Worm (Caenorhabditis elegans) whole organism, L1 larva: ENCODE results near the gene srz-16.
A peak's percentile ranks its signal among the peaks of the same experiment; 100 is the strongest.

ENCODE experiments used
- C34B4.2 ChIP-seq: sonication (generic microtip); optimal IDR thresholded peaks from 2 replicates; lab custom pipeline; 2017; ENCODE audit warnings: mild to moderate bottlenecking, missing genetic modification characterization, missing compliant biosample characterization
- F16B12.6 ChIP-seq: fragments of 150-350 bp; optimal IDR thresholded peaks from 2 replicates; lab custom pipeline; 2014; ENCODE audit warnings: missing biosample characterization, missing genetic modification characterization
- aha-1 ChIP-seq: fragments of 150-350 bp; optimal IDR thresholded peaks from 2 replicates; lab custom pipeline; 2014; ENCODE audit warnings: missing biosample characterization, missing genetic modification characterization
- alr-1 ChIP-seq: fragments of 200-800 bp; sonication (Bioruptor generic); optimal IDR thresholded peaks from 2 replicates; lab custom pipeline; 2018; ENCODE audit warnings: borderline replicate concordance, mild to moderate bottlenecking, missing genetic modification characterization, missing compliant biosample characterization
- aly-2 ChIP-seq: fragments of 150-350 bp; optimal IDR thresholded peaks from 2 replicates; lab custom pipeline; 2014; ENCODE audit warnings: missing biosample characterization, missing genetic modification characterization
- ceh-63 ChIP-seq: fragments of 200-800 bp; sonication (Bioruptor generic); optimal IDR thresholded peaks from 2 replicates; lab custom pipeline; 2018; ENCODE audit warnings: mild to moderate bottlenecking, missing genetic modification characterization, missing compliant biosample characterization
- ceh-88 ChIP-seq: fragments of 200-800 bp; sonication (Bioruptor generic); IDR thresholded peaks from 2 replicates; pipeline ENCODE4 v1.3.6; 2022; ENCODE audit warnings: missing genetic modification characterization, missing compliant biosample characterization
- ceh-90 ChIP-seq: sonication (generic microtip); optimal IDR thresholded peaks from 2 replicates; lab custom pipeline; 2016; ENCODE audit warnings: missing genetic modification characterization, missing compliant biosample characterization
- efl-1 ChIP-seq, 4 experiments: fragments of 150-350 bp; optimal IDR thresholded peaks in 3 of 4; peaks in 1 of 4; 1 replicate in 1 of 4; 2 replicates in 3 of 4; lab custom pipeline; 2014; ENCODE audit warnings: missing biosample characterization in 2 of 4, missing genetic modification characterization in 2 of 4, missing genetic modification reagents in 2 of 4
- egl-13 ChIP-seq: sonication (generic microtip); optimal IDR thresholded peaks from 2 replicates; lab custom pipeline; 2016; ENCODE audit warnings: missing genotype, missing genetic modification reagents, missing genetic modification characterization, missing compliant biosample characterization
- egl-27 ChIP-seq, 2 experiments: fragments of 150-350 bp in 1 of 2; sonication (generic microtip); optimal IDR thresholded peaks; 3 replicates each; lab custom pipeline; 2017 to 2018; ENCODE audit warnings: missing biosample characterization in 2 of 2, missing genetic modification characterization in 2 of 2, missing genetic modification reagents in 2 of 2
- elt-2 ChIP-seq: sonication (generic microtip); optimal IDR thresholded peaks from 2 replicates; lab custom pipeline; 2016; ENCODE audit warnings: missing genetic modification characterization, mild to moderate bottlenecking, inconsistent platforms, missing compliant biosample characterization, missing genetic modification reagents
- elt-3 ChIP-seq, 6 experiments: fragments of 150-350 bp in 1 of 6; sonication (generic microtip); optimal IDR thresholded peaks; 2 replicates each; lab custom pipeline; 2017 to 2018; ENCODE audit warnings: missing biosample characterization in 6 of 6, missing genetic modification characterization in 6 of 6, inconsistent platforms in 1 of 6
- fkh-4 ChIP-seq: sonication (generic microtip); optimal IDR thresholded peaks from 2 replicates; lab custom pipeline; 2016; ENCODE audit warnings: missing compliant biosample characterization, missing genetic modification characterization, borderline replicate concordance
- fos-1 ChIP-seq: fragments of 150-350 bp; optimal IDR thresholded peaks from 2 replicates; lab custom pipeline; 2014; ENCODE audit warnings: missing biosample characterization, missing genetic modification characterization
- hlh-17 ChIP-seq: fragments of 200-800 bp; sonication (Bioruptor generic); optimal IDR thresholded peaks from 2 replicates; lab custom pipeline; 2018; ENCODE audit warnings: missing genetic modification characterization, mild to moderate bottlenecking, missing compliant biosample characterization, moderate library complexity, borderline replicate concordance
- irx-1 ChIP-seq: sonication (generic microtip); optimal IDR thresholded peaks from 2 replicates; lab custom pipeline; 2016; ENCODE audit warnings: missing genetic modification characterization, missing compliant biosample characterization
- isw-1 ChIP-seq: fragments of 200-800 bp; sonication (Bioruptor generic); IDR thresholded peaks from 2 replicates; pipeline ENCODE4 v1.3.6; 2022; ENCODE audit warnings: missing genetic modification characterization, missing compliant biosample characterization
- lin-13 ChIP-seq: fragments of 150-350 bp; optimal IDR thresholded peaks from 2 replicates; lab custom pipeline; 2014; ENCODE audit warnings: missing biosample characterization, missing genetic modification reagents, missing genetic modification characterization
- lin-35 ChIP-seq, 2 experiments: fragments of 150-350 bp; optimal IDR thresholded peaks; 2 replicates each; lab custom pipeline; 2014; ENCODE audit warnings: missing biosample characterization in 2 of 2, missing genetic modification characterization in 2 of 2, missing genetic modification reagents in 2 of 2
- lin-39 ChIP-seq: fragments of 150-350 bp; optimal IDR thresholded peaks from 2 replicates; lab custom pipeline; 2014; ENCODE audit warnings: missing biosample characterization, missing genetic modification reagents, missing genetic modification characterization
- lir-3 ChIP-seq: sonication (generic microtip); optimal IDR thresholded peaks from 2 replicates; lab custom pipeline; 2016; ENCODE audit warnings: mild to moderate bottlenecking, missing genetic modification characterization, moderate library complexity, missing compliant biosample characterization; ENCODE audit not compliant: poor library complexity
- mef-2 ChIP-seq: fragments of 150-350 bp; optimal IDR thresholded peaks from 2 replicates; lab custom pipeline; 2014; ENCODE audit warnings: missing biosample characterization, missing genetic modification characterization
- mep-1 ChIP-seq: fragments of 150-350 bp; optimal IDR thresholded peaks from 2 replicates; lab custom pipeline; 2014; ENCODE audit warnings: missing biosample characterization, missing genetic modification characterization
- nhr-19 ChIP-seq: fragments of 200-800 bp; sonication (Bioruptor generic); conservative IDR thresholded peaks from 2 replicates; pipeline ENCODE4 v1.3.6; 2022; ENCODE audit warnings: missing genetic modification characterization, missing compliant biosample characterization
- nhr-237 ChIP-seq: fragments of 150-350 bp; optimal IDR thresholded peaks from 2 replicates; lab custom pipeline; 2014; ENCODE audit warnings: missing biosample characterization, missing genetic modification characterization
- nhr-28 ChIP-seq: fragments of 150-350 bp; optimal IDR thresholded peaks from 2 replicates; lab custom pipeline; 2014; ENCODE audit warnings: missing biosample characterization, missing genetic modification characterization
- nhr-47 ChIP-seq: sonication (generic microtip); optimal IDR thresholded peaks from 2 replicates; lab custom pipeline; 2016; ENCODE audit warnings: mild to moderate bottlenecking, missing genetic modification characterization, moderate library complexity, missing compliant biosample characterization
- nhr-84 ChIP-seq: sonication (generic microtip); optimal IDR thresholded peaks from 2 replicates; lab custom pipeline; 2017; ENCODE audit warnings: missing biosample characterization, missing genetic modification characterization
- pag-3 ChIP-seq: sonication (generic microtip); optimal IDR thresholded peaks from 2 replicates; lab custom pipeline; 2017; ENCODE audit warnings: missing genetic modification characterization, mild to moderate bottlenecking, missing compliant biosample characterization, antibody characterized with exemption, borderline replicate concordance; ENCODE audit not compliant: insufficient read depth
- pqm-1 ChIP-seq: sonication (generic microtip); optimal IDR thresholded peaks from 3 replicates; lab custom pipeline; 2017; ENCODE audit warnings: missing biosample characterization, missing genetic modification characterization
- skn-1 ChIP-seq: fragments of 150-350 bp; optimal IDR thresholded peaks from 2 replicates; lab custom pipeline; 2014; ENCODE audit warnings: missing biosample characterization, missing genetic modification characterization
- snpc-4 ChIP-seq: fragments of 150-350 bp; optimal IDR thresholded peaks from 2 replicates; lab custom pipeline; 2014; ENCODE audit warnings: missing biosample characterization, missing genetic modification characterization
- snu-23 ChIP-seq: sonication (generic microtip); optimal IDR thresholded peaks from 2 replicates; lab custom pipeline; 2016; ENCODE audit warnings: missing genetic modification characterization, missing compliant biosample characterization
- sptf-1 ChIP-seq: fragments of 150-350 bp; optimal IDR thresholded peaks from 2 replicates; lab custom pipeline; 2014; ENCODE audit warnings: missing biosample characterization, missing genetic modification characterization
- tbx-2 ChIP-seq: sonication (generic microtip); optimal IDR thresholded peaks from 2 replicates; lab custom pipeline; 2016; ENCODE audit warnings: missing genetic modification characterization, missing compliant biosample characterization
- xbp-1 ChIP-seq: sonication (generic microtip); optimal IDR thresholded peaks from 2 replicates; lab custom pipeline; 2016; ENCODE audit warnings: missing genetic modification characterization, missing compliant biosample characterization
- zag-1 ChIP-seq: fragments of 150-350 bp; optimal IDR thresholded peaks from 2 replicates; lab custom pipeline; 2014; ENCODE audit warnings: missing biosample characterization, missing genetic modification characterization
- ztf-11 ChIP-seq, 2 experiments: sonication (generic microtip); optimal IDR thresholded peaks; 2 replicates each; lab custom pipeline; 2016 to 2017; ENCODE audit warnings: missing genetic modification characterization in 2 of 2, missing biosample characterization in 1 of 2, missing compliant biosample characterization in 1 of 2

Gene srz-16

DNA sequence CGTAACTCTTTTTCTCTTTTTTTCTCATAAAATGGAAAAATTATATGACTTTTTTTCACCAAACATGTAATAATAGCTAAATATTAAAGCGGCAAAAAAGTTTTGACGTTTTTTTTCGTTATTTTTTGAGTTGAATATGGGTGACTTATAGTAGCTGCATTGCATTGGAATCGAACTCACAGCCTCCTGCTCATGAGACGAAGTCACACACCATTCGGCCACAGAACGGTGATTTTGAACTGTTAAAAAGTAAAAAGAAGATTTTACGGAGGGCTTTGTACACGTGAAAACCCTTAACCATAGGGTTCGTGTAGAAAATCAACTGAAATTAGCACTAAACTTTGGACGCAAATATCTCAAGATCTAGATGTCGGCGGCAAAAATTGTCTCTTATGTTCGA, 34.6 kb downstream of the srz-16 start:
- TF ChIP-seq lin-13 (GFP tag; lab: Kevin White, UChicago), result no peak
- TF ChIP-seq sptf-1 (tag; lab: Kevin White, UChicago), result no peak
- no peak for TF ChIP-seq pag-3 (tag; lab: Kevin White, UChicago)
- TF ChIP-seq nhr-47 (tag; lab: Kevin White, UChicago), result no peak
- TF ChIP-seq fkh-4 (tag; lab: Kevin White, UChicago), result no peak
- TF ChIP-seq snpc-4, result no peak

DNA sequence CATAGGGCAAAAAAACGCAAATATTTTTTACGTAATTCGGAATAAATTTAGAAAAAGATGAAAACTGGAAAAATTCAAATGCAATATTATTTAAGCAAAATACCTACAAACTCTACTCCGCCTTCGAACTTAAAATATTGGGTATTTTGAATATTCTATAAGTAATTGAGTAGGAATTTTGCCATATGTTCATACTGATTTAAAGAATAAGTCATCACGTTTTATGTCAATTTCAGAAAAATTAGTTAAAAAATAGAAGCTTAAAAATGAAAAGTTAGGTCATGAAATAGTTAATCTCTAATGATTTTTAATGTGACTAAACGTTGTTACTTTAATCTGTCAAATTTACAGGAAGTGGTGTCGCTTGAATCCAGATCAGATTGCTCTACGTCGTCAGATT, 35.0 kb downstream of the srz-16 start, which contains the start of gene F19B2.7:
Gene F19B2.7, plus strand, starts transcription at position 301 of the 400 bp plus-strand sequence.
- TF ChIP-seq C34B4.2 (tag; lab: Kevin White, UChicago) (no peak), egl-13 (tag; lab: Kevin White, UChicago) (no peak), nhr-84 (no peak), ceh-90 (tag; lab: Kevin White, UChicago) (no peak), xbp-1 (no peak), snu-23 (no peak), irx-1 (tag; lab: Kevin White, UChicago) (no peak), lin-13 (GFP tag; lab: Kevin White, UChicago) (no peak), hlh-17 (GFP tag; lab: Kevin White, UChicago) (no peak), fkh-4 (tag; lab: Kevin White, UChicago) (no peak), skn-1 (tag; lab: Kevin White, UChicago) (no peak), elt-3 (tag; optimal IDR thresholded peaks at IDR 0.05; lab: Kevin White, UChicago) (no peak), lin-35 (GFP tag; optimal IDR thresholded peaks at IDR 0.05; lab: Kevin White, UChicago) (no peak), nhr-19 (GFP tag; lab: Robert Waterston, UW) (no peak), lir-3 (tag; lab: Kevin White, UChicago) (no peak), tbx-2 (tag; lab: Kevin White, UChicago) (no peak), zag-1 (no peak), efl-1 (optimal IDR thresholded peaks at IDR 0.05; lab: Kevin White, UChicago) (no peak), efl-1 (GFP tag; optimal IDR thresholded peaks at IDR 0.05 in 1 of 2; lab: Kevin White, UChicago) (no peak), mef-2 (tag; lab: Kevin White, UChicago) (no peak)

DNA sequence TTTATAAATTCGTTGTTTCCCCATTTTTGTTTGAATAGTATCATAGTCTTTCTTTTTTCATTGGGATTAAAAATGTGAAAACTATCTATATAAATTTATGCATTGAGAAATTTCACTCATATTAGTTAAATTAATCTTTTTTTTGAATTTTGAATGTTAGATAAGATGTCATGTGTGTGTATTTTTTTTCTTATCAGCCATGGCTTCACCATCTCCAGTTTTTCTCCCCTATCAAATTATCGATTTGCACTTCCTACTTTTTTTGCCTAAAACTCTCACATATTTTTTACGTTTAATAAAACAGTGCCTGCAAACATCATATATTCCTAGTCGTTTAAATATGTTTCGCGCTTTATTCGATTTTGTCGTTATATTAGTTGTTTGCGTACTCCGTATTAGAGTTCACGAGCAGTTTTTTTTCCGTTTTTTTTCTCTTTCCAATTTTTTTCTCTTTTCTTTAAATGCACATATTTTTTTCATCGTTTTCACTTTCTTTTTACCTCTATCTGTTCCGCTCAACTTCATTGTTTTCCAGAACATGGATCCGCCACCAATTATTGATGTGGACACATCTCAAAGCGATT, 38.7 kb downstream of the srz-16 start, which contains the start of gene Y113G7A.13:
Gene Y113G7A.13, plus strand, starts transcription at position 534 of the 584 bp plus-strand sequence.
- TF ChIP-seq elt-2 (tag; lab: Kevin White, UChicago) (peak; percentile 88), fos-1 (no peak), pqm-1 (tag; lab: Kevin White, UChicago) (peak; percentile 67), mep-1 (tag; lab: Kevin White, UChicago) (no peak), lin-35 (GFP tag; optimal IDR thresholded peaks at IDR 0.05; lab: Kevin White, UChicago) (peak in 1 of 2 experiments; percentile 25), efl-1 (optimal IDR thresholded peaks at IDR 0.05; lab: Kevin White, UChicago) (no peak), efl-1 (GFP tag; optimal IDR thresholded peaks at IDR 0.05 in 1 of 2; lab: Kevin White, UChicago) (peak in 1 of 2 experiments; percentile 20), ceh-88 (no peak)

DNA sequence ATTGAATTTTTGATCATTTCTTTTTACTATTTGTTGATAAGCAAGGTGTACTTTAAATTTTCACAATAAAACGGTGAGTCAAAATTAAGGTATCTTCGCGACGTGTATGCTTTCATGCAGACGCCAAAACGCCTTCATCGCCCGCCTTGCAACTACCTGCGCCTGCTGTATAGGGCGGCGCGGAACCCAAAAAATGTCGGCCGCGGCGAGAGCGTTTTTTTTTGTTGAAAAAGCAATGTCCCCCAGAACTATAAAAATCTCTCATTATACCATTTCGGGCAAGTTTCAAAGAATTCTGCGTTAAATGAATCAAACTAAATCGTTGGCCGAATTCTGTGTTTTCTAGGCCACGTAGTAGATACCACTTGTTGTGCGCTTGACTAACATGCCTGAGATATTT, 42.8 kb downstream of the srz-16 start:
- TF ChIP-seq snpc-4, result peak; percentile 7
- TF ChIP-seq egl-27 (tag; optimal IDR thresholded peaks at IDR 0.05; lab: Kevin White, UChicago), result no peak

DNA sequence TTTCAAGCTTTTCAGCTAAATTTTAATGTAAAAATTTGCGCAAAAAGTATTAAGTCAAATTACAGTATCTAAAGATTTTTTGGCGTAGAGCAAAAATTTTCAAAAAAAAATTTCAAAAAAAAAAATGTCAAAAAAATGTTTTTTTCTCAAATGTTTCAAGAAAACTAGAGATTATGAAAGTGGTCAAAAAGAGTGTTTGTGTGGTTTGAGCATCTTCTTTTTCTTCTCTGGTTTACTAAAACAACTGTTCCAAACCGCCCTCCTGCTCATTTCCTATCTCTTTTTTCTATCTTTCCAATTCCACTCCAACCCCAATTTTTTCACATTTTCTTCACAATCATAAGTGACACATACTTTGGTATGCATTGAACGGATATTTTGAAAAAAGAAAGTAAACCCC, 44.2 kb downstream of the srz-16 start, which contains the start of gene Y113G7A.12:
Gene Y113G7A.12, plus strand, starts transcription at position 301 of the 400 bp plus-strand sequence.
- TF ChIP-seq isw-1 (no peak), aly-2 (no peak), nhr-19 (GFP tag; lab: Robert Waterston, UW) (no peak), aha-1 (tag; lab: Kevin White, UChicago) (no peak), pqm-1 (tag; lab: Kevin White, UChicago) (no peak), nhr-28 (no peak), alr-1 (tag; lab: Kevin White, UChicago) (no peak), xbp-1 (no peak), tbx-2 (tag; lab: Kevin White, UChicago) (no peak), F16B12.6 (tag; lab: Kevin White, UChicago) (no peak), lin-39 (tag; lab: Kevin White, UChicago) (no peak), nhr-237 (tag; lab: Kevin White, UChicago) (no peak), ceh-90 (tag; lab: Kevin White, UChicago) (no peak), ztf-11 (tag; optimal IDR thresholded peaks at IDR 0.05; lab: Kevin White, UChicago) (no peak), ceh-63 (no peak)
